Fruit fly (Drosophila melanogaster): ENCODE measurements around the gene RpLP1.
A peak's percentile ranks its signal among the peaks of the same experiment; 100 is the strongest.

- TF ChIP-seq EcR (GFP tag; optimal IDR thresholded peaks at IDR 0.05) (no peak), pan (optimal IDR thresholded peaks at IDR 0.05) (no peak), CG8478 (optimal IDR thresholded peaks at IDR 0.05) (no peak), usp (GFP tag; optimal IDR thresholded peaks at IDR 0.05) (no peak), psq (optimal IDR thresholded peaks at IDR 0.05) (no peak), Dll (optimal IDR thresholded peaks at IDR 0.05) (peak; percentile 29)
Measured at dm6 chr2L:441455-441730, 21.6 kb downstream of the RpLP1 start.

Measured in whole organism.